Worm (Caenorhabditis elegans) whole organism, L1 larva: Measurements from ENCODE around the gene fbxa-218.

ENCODE experiments used
- Y116A8C.19 ChIP-seq: sonication (generic microtip); optimal IDR thresholded peaks from 2 replicates; lab custom pipeline; 2016; ENCODE audit warnings: missing compliant biosample characterization, missing genetic modification characterization, borderline replicate concordance
- ama-1 ChIP-seq: fragments of 150-350 bp; optimal IDR thresholded peaks from 2 replicates; lab custom pipeline; 2014
- blmp-1 ChIP-seq: fragments of 150-350 bp; optimal IDR thresholded peaks from 2 replicates; lab custom pipeline; 2014; ENCODE audit warnings: missing biosample characterization, missing genetic modification characterization
- ceh-88 ChIP-seq: fragments of 200-800 bp; sonication (Bioruptor generic); IDR thresholded peaks from 2 replicates; pipeline ENCODE4 v1.3.6; 2022; ENCODE audit warnings: missing genetic modification characterization, missing compliant biosample characterization
- ceh-90 ChIP-seq: sonication (generic microtip); optimal IDR thresholded peaks from 2 replicates; lab custom pipeline; 2016; ENCODE audit warnings: missing genetic modification characterization, missing compliant biosample characterization
- ces-1 ChIP-seq: fragments of 150-350 bp; optimal IDR thresholded peaks from 2 replicates; lab custom pipeline; 2014; ENCODE audit warnings: missing biosample characterization, missing genetic modification reagents, missing genetic modification characterization
- efl-1 ChIP-seq, 4 experiments: fragments of 150-350 bp; optimal IDR thresholded peaks in 3 of 4; peaks in 1 of 4; 1 replicate in 1 of 4; 2 replicates in 3 of 4; lab custom pipeline; 2014; ENCODE audit warnings: missing biosample characterization in 2 of 4, missing genetic modification characterization in 2 of 4, missing genetic modification reagents in 2 of 4
- efl-3 ChIP-seq: fragments of 200-800 bp; sonication (Bioruptor generic); optimal IDR thresholded peaks from 2 replicates; lab custom pipeline; 2018; ENCODE audit warnings: mild to moderate bottlenecking, missing genetic modification characterization, missing compliant biosample characterization
- egl-13 ChIP-seq: sonication (generic microtip); optimal IDR thresholded peaks from 2 replicates; lab custom pipeline; 2016; ENCODE audit warnings: missing genotype, missing genetic modification reagents, missing genetic modification characterization, missing compliant biosample characterization
- elt-2 ChIP-seq: sonication (generic microtip); optimal IDR thresholded peaks from 2 replicates; lab custom pipeline; 2016; ENCODE audit warnings: missing genetic modification characterization, mild to moderate bottlenecking, inconsistent platforms, missing compliant biosample characterization, missing genetic modification reagents
- ets-5 ChIP-seq: fragments of 200-800 bp; sonication (Bioruptor generic); IDR thresholded peaks from 2 replicates; pipeline ENCODE4 v1.3.6; 2022; ENCODE audit warnings: missing genetic modification characterization, missing compliant biosample characterization
- fkh-8 ChIP-seq: sonication (generic microtip); optimal IDR thresholded peaks from 2 replicates; lab custom pipeline; 2016; ENCODE audit warnings: mild to moderate bottlenecking, missing genetic modification characterization, missing compliant biosample characterization
- fos-1 ChIP-seq: fragments of 150-350 bp; optimal IDR thresholded peaks from 2 replicates; lab custom pipeline; 2014; ENCODE audit warnings: missing biosample characterization, missing genetic modification characterization
- lin-13 ChIP-seq: fragments of 150-350 bp; optimal IDR thresholded peaks from 2 replicates; lab custom pipeline; 2014; ENCODE audit warnings: missing biosample characterization, missing genetic modification reagents, missing genetic modification characterization
- lin-14 ChIP-seq: fragments of 200-800 bp; sonication (Bioruptor generic); optimal IDR thresholded peaks from 2 replicates; lab custom pipeline; 2018; ENCODE audit warnings: mild to moderate bottlenecking, missing genetic modification characterization, moderate library complexity, missing compliant biosample characterization
- lin-35 ChIP-seq, 2 experiments: fragments of 150-350 bp; optimal IDR thresholded peaks; 2 replicates each; lab custom pipeline; 2014; ENCODE audit warnings: missing biosample characterization in 2 of 2, missing genetic modification characterization in 2 of 2, missing genetic modification reagents in 2 of 2
- mef-2 ChIP-seq: fragments of 150-350 bp; optimal IDR thresholded peaks from 2 replicates; lab custom pipeline; 2014; ENCODE audit warnings: missing biosample characterization, missing genetic modification characterization
- mep-1 ChIP-seq: fragments of 150-350 bp; optimal IDR thresholded peaks from 2 replicates; lab custom pipeline; 2014; ENCODE audit warnings: missing biosample characterization, missing genetic modification characterization
- nhr-12 ChIP-seq: sonication (generic microtip); optimal IDR thresholded peaks from 2 replicates; lab custom pipeline; 2017; ENCODE audit warnings: missing biosample characterization, missing genetic modification characterization
- nhr-19 ChIP-seq: fragments of 200-800 bp; sonication (Bioruptor generic); conservative IDR thresholded peaks from 2 replicates; pipeline ENCODE4 v1.3.6; 2022; ENCODE audit warnings: missing genetic modification characterization, missing compliant biosample characterization
- nhr-20 ChIP-seq: sonication (generic microtip); optimal IDR thresholded peaks from 2 replicates; lab custom pipeline; 2016; ENCODE audit warnings: mild to moderate bottlenecking, missing genetic modification characterization, missing compliant biosample characterization
- nhr-237 ChIP-seq: fragments of 150-350 bp; optimal IDR thresholded peaks from 2 replicates; lab custom pipeline; 2014; ENCODE audit warnings: missing biosample characterization, missing genetic modification characterization
- nhr-47 ChIP-seq: sonication (generic microtip); optimal IDR thresholded peaks from 2 replicates; lab custom pipeline; 2016; ENCODE audit warnings: mild to moderate bottlenecking, missing genetic modification characterization, moderate library complexity, missing compliant biosample characterization
- nhr-71 ChIP-seq: sonication (generic microtip); optimal IDR thresholded peaks from 2 replicates; lab custom pipeline; 2016; ENCODE audit warnings: mild to moderate bottlenecking, missing genetic modification characterization, moderate library complexity, missing compliant biosample characterization
- nhr-76 ChIP-seq: sonication (generic microtip); optimal IDR thresholded peaks from 2 replicates; lab custom pipeline; 2017; ENCODE audit warnings: missing biosample characterization, missing genetic modification characterization
- nhr-77 ChIP-seq: fragments of 150-350 bp; optimal IDR thresholded peaks from 2 replicates; lab custom pipeline; 2014; ENCODE audit warnings: missing biosample characterization, missing genetic modification characterization
- nhr-90 ChIP-seq: sonication (generic microtip); optimal IDR thresholded peaks from 2 replicates; lab custom pipeline; 2016; ENCODE audit warnings: mild to moderate bottlenecking, missing genetic modification characterization, missing compliant biosample characterization; ENCODE audit not compliant: poor library complexity
- pag-3 ChIP-seq: sonication (generic microtip); optimal IDR thresholded peaks from 2 replicates; lab custom pipeline; 2017; ENCODE audit warnings: missing genetic modification characterization, mild to moderate bottlenecking, missing compliant biosample characterization, antibody characterized with exemption, borderline replicate concordance; ENCODE audit not compliant: insufficient read depth
- pax-3 ChIP-seq: fragments of 200-800 bp; sonication (Bioruptor generic); optimal IDR thresholded peaks from 2 replicates; lab custom pipeline; 2018; ENCODE audit warnings: mild to moderate bottlenecking, missing genetic modification characterization, moderate library complexity, missing compliant biosample characterization
- rnt-1 ChIP-seq: sonication (generic microtip); optimal IDR thresholded peaks from 2 replicates; lab custom pipeline; 2016; ENCODE audit warnings: mild to moderate bottlenecking, missing genetic modification characterization, moderate library complexity, missing compliant biosample characterization
- sox-4 ChIP-seq: sonication (generic microtip); optimal IDR thresholded peaks from 2 replicates; lab custom pipeline; 2016; ENCODE audit warnings: missing genetic modification characterization, missing compliant biosample characterization
- sptf-1 ChIP-seq: fragments of 150-350 bp; optimal IDR thresholded peaks from 2 replicates; lab custom pipeline; 2014; ENCODE audit warnings: missing biosample characterization, missing genetic modification characterization
- vab-15 ChIP-seq: sonication (generic microtip); optimal IDR thresholded peaks from 2 replicates; lab custom pipeline; 2017; ENCODE audit warnings: missing genotype, mild to moderate bottlenecking, missing genetic modification characterization, missing compliant biosample characterization
- ztf-11 ChIP-seq, 2 experiments: sonication (generic microtip); optimal IDR thresholded peaks; 2 replicates each; lab custom pipeline; 2016 to 2017; ENCODE audit warnings: missing genetic modification characterization in 2 of 2, missing biosample characterization in 1 of 2, missing compliant biosample characterization in 1 of 2

The fbxa-218 gene

DNA sequence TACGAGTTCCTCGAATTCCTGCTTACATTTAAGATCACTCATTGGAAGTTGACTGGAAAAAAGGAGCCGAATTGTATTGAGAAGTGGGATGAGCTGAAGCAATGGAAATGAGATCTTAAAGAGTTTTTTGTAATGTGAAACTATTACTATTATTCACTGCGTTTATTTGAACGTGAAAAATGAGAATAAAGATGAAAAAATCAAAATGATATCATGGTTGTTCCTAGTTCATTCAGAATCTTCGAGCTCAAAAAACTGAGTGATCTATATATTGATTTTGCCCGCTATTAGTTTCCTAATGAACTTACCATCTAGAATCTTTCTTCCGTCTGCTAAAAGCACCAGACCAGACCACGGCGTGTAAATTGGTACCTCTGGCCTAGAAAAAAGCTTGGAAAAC, 705 bp downstream of the fbxa-218 start:
- no peak for TF ChIP-seq mep-1 (tag; lab: Kevin White, UChicago)
- no peak for TF ChIP-seq sox-4
- TF ChIP-seq rnt-1 (tag; lab: Kevin White, UChicago) = no peak
- no peak for TF ChIP-seq blmp-1 (tag; lab: Kevin White, UChicago)
- TF ChIP-seq elt-2 (tag; lab: Kevin White, UChicago) = no peak
- no peak for TF ChIP-seq egl-13
- TF ChIP-seq nhr-90 (tag; lab: Kevin White, UChicago) = no peak

DNA sequence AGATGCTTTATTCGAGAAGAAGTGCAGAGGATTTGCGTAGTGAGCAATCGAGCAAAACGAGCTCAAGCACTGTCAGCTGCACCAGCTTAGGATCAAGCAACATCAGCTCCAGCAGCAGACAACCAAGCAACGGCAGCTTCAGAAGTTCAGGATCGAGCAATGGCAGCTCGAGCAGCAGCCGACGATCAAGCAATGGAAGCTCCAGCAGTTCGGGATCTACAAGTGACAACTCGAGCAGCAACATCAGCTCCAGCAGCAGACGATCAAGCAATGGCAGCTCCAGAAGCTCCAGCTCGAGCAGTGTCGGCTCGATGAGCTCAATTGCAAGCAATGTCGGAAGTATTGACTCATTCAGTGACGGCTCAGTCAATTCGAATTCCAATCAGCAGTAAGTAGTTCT, 2.7 kb downstream of the fbxa-218 start:
- TF ChIP-seq Y116A8C.19 (no peak), ama-1 (no peak), sptf-1 (tag; lab: Kevin White, UChicago) (no peak), pax-3 (tag; lab: Kevin White, UChicago) (no peak), efl-3 (no peak), vab-15 (no peak), ztf-11 (tag; optimal IDR thresholded peaks at IDR 0.05; lab: Kevin White, UChicago) (no peak), ceh-90 (tag; lab: Kevin White, UChicago) (no peak), nhr-76 (tag; lab: Kevin White, UChicago) (no peak), nhr-90 (tag; lab: Kevin White, UChicago) (no peak), fkh-8 (no peak), ets-5 (GFP tag; lab: Robert Waterston, UW) (no peak), nhr-237 (no peak), ces-1 (no peak), nhr-19 (GFP tag; lab: Robert Waterston, UW) (no peak), nhr-20 (tag; lab: Kevin White, UChicago) (no peak)

DNA sequence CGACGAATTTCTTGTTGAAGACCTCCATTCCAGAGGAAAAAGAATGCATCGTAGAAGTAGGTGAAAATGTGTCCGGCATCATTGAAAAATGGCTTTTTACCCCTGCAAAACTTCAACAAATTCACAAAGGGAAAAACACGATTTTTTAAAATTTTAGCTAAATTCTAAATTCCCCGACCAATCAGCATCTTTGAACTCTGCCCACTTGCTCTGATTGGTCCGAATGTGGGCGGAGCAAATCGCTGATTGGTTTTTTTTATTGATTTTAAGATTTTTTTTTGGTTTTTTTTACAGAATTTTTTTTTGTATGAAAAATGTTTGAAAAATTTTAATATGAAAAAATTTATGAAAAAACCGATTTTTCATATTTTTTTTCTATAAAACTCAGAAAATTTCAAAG, 7.6 kb downstream of the fbxa-218 start:
- TF ChIP-seq mep-1 (tag; lab: Kevin White, UChicago) (no peak), fos-1 (tag; lab: Kevin White, UChicago) (no peak), nhr-12 (tag; lab: Kevin White, UChicago) (no peak), efl-3 (no peak), ceh-88 (GFP tag; lab: Robert Waterston, UW) (no peak), lin-14 (GFP tag; lab: Kevin White, UChicago) (no peak), nhr-71 (tag; lab: Kevin White, UChicago) (no peak), pag-3 (tag; lab: Kevin White, UChicago) (no peak), mef-2 (no peak), elt-2 (tag; lab: Kevin White, UChicago) (no peak)

DNA sequence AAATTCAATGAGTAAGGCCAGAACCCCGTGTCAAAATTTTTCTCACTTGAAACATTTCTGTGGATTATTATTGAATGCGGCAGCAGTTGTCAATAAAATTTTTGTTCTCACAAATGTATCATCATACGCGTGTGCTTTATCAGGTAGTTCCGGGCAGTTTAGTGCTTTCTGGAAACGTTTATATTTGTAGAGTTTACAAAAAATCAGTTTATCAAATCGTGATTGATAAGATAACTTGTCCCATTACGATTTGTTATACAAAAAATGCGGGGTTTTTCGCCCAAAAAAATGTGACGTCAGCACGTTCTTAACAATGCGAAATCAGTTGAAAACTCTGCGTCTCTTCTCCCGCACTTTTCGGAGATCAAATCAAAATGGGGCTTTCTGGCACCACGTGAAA, 8.9 kb downstream of the fbxa-218 start:
- TF ChIP-seq lin-35 (GFP tag; optimal IDR thresholded peaks at IDR 0.05; lab: Kevin White, UChicago) (peak in 1 of 2 experiments; percentile 15), elt-2 (tag; lab: Kevin White, UChicago) (peak; percentile 90), efl-1 (optimal IDR thresholded peaks at IDR 0.05; lab: Kevin White, UChicago) (no peak), efl-1 (GFP tag; optimal IDR thresholded peaks at IDR 0.05 in 1 of 2; lab: Kevin White, UChicago) (peak in 1 of 2 experiments; percentile 62), nhr-77 (tag; lab: Kevin White, UChicago) (no peak)
- TF ChIP-seq, all 84 proteins: peak for 3

DNA sequence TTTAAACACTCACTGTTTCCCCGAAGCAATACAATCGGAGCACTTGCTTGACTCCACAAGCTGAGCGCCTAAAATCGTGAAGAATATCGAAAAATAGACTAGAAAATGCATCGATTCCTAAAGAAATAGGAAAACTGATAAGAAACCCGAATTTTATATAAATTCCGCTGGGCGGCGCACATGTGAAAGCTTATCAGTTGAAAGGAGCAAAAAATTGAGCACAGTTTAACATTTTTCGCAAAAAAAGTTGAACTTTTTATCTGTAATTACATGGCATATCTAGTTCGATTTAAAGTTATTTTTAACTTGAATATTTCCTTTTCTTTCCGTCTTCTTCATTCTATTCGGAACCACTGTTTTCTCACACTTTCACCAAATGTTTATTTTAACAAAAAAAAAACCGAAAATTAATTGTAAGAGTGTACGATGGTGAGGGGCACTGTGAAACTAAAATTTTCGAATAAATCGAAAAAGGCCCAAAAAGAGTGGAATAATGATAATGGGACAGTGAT, 9.7 kb downstream of the fbxa-218 start, which contains the start of gene Y49E10.18:
TSS of gene Y49E10.18 (minus strand) at position 116 of the 512 bp plus-strand sequence.
- TF ChIP-seq elt-2 (tag; lab: Kevin White, UChicago) (peak; percentile 81), nhr-20 (tag; lab: Kevin White, UChicago) (peak; percentile 21), lin-13 (GFP tag; lab: Kevin White, UChicago) (no peak), sptf-1 (tag; lab: Kevin White, UChicago) (no peak), fkh-8 (no peak), mep-1 (tag; lab: Kevin White, UChicago) (no peak), nhr-47 (tag; lab: Kevin White, UChicago) (no peak)
